Worm (Caenorhabditis elegans): ENCODE measurements around the gene mcm-10.

The mcm-10 gene

DNA sequence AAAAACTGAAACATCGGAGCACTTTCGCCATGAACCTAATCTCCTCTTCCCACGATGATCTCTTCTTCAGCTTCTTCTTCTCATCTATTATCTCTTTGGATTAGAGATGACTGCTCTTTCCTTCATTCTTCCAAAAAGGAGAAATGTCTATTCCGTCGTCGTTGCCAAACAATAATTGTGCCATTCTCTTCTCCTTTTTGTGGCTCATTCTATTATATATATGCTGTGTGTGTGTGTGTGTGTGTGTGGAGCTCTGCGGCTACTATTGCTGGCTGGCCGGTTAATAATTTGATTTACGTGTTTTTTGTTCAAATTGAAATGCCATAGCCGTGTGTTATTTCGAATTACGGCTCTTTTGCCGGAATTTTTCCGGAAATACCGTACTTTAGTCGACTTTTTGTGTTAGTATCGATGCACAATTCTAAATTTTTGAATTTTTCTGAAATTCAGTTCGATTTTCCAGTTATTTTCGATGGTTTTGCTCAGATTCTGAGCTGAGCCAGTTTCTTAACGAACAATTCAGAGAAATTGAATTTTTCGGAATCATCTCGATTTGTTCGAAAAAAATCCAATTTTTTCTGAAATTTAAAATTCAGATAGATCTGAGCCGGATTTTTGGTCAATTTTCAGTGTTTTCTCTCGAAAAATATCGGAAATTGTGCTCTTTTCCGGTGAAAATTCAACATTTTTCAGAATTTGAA is 15.8 kb downstream of the mcm-10 start, which contains the start of gene T28D6.5:
T28D6.5 (plus strand) TSS at position 651 of the 701 bp plus-strand sequence.
- no peak for TF ChIP-seq unc-62 (GFP tag; optimal IDR thresholded peaks at IDR 0.05)

DNA sequence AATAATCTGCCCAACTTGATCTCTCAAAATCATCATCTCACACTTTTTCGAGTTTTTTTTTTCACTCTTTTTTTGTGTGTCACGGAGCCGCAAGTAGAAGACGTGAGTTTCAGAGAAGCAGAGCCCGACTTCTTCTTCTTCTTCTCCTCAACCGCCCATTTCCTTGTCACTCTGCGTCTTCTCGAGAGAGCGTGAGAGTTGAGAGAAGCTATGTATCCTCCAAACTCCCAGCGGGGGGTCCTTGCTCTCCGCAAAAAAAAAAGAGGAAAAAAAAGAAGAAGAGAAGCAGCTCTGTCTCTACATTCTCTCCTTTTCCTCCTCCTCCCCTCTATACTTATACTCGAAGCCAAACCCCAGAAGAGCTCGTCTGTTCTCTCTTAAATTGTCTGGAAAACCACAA is 17.0 kb downstream of the mcm-10 start:
- no peak for TF ChIP-seq unc-62 (GFP tag; optimal IDR thresholded peaks at IDR 0.05)

DNA sequence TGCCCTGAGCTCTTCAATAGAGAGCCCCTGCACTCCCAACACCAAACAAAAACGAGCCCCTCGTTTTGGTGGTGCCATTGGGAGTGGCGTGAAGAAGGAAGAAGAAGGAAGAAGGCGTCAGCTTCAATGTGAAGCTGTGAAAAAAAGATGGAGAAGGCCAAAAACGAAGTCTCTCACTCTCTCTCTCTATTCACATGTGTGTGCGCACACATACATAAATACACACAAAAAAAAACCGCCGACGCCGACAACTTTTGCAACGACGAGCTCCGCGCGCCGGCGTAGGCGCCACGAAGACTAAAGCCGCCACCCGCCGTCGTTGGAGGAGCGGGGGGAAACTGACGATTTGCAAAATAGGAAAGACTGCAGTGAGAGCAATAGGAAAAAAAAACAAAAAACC is 18.7 kb downstream of the mcm-10 start:
- TF ChIP-seq unc-62 (GFP tag; optimal IDR thresholded peaks at IDR 0.05), result no peak

DNA sequence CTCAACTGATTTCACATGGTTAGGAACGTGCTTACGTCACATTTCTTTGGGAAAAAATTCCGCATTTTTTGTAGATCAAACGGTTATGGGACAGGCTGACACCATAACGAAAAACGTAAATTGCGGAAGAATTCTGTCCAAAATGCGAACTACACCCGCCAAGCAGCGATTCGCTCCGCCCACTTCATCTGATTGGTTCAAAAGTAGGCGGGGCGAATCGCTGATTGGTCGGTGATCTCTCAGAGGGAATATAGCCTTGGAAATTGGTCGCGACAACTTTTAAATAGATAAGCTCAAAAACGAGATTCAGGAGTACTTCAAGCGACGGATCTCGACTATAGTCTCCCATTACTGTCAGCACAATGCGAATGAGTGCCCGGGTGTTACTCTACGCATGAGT is 20.3 kb downstream of the mcm-10 start:
- TF ChIP-seq unc-62 (GFP tag; optimal IDR thresholded peaks at IDR 0.05), result no peak

DNA sequence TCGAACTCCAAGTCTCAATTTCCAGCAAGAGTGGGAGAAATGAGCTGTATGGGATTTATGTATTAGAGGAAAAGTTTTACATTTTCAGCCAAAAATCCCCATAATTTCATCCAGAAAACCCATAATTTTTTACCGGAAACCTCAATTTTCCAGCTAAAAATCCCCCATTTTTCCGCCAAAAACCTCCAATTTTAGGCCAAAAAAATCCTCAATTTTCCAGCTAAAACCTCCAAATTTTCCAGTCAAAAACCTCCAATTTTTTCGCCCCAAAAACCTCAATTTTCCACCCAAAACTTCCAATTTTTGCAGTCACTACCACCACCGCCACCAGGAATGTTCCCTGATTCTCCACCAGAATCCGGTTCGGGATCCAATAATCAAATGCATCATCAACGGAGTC is 24.1 kb downstream of the mcm-10 start:
- no peak for TF ChIP-seq unc-62 (GFP tag; optimal IDR thresholded peaks at IDR 0.05)

DNA sequence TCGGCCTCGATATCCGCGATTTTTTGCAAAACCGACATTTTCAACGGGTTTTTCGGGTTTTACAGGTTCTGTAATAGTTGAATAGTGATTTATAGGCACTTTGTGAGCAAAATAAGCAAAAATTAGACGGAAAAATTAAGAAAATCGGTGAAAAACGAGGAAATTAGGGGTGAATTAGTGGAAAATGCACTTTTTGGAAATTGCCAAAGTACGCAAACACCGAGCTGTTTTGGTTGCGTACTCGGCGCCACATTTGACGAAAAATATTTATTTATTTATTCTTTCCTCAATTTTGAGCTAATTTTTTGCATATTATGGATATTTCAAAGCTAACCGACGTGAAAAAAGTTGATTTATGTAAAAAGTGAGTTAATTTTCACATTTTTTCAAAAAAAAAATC is 25.7 kb downstream of the mcm-10 start, which contains the start of the genes T28D6.6 and pen-2:
T28D6.6 (minus strand) TSS at position 68 of the 400 bp plus-strand sequence.
pen-2 (plus strand) TSS at position 282 of the 400 bp plus-strand sequence.
- no peak for TF ChIP-seq unc-62 (GFP tag; optimal IDR thresholded peaks at IDR 0.05)

DNA sequence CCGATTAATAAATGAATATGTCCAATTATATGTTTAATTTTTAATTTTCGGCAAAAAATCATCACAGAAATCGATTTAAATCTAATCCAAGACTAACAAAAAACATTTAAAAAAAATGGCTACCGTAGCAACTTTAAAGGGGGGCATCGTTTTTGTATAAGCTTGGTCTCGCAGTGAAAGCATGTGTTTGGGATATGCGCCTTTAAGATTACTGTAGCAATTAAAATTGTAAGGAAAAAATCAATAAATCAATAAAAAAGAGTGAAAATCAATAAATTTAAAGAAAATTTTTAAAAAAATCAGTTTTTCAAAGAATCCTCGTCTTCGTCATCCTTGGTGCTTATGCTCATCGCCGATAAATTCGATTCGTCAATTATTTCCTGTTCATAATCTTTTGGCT is 26.8 kb downstream of the mcm-10 start:
- no peak for TF ChIP-seq unc-62 (GFP tag; optimal IDR thresholded peaks at IDR 0.05)

DNA sequence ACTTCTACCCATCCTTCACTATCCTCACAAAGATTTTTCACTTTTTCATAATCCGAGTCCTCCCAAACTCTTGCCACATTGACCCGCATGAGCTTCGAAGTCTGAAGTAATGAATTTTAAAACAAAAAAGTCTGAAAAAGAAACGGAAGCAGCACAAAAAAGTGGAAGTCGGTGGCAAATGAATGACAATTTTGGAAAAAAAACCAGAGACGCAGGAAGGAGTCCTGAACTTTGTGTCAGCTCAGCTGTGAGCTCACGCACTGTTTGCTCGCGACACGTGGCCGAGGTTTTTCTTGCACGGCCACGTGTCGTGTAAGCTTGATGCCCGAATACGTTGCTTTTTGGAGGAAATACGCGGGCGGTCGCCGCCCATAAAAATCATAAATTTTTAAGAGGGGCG is 29.0 kb downstream of the mcm-10 start, which contains the start of gene T28D6.7:
T28D6.7 (minus strand) TSS at position 101 of the 400 bp plus-strand sequence.
- no peak for TF ChIP-seq unc-62 (GFP tag; optimal IDR thresholded peaks at IDR 0.05)

DNA sequence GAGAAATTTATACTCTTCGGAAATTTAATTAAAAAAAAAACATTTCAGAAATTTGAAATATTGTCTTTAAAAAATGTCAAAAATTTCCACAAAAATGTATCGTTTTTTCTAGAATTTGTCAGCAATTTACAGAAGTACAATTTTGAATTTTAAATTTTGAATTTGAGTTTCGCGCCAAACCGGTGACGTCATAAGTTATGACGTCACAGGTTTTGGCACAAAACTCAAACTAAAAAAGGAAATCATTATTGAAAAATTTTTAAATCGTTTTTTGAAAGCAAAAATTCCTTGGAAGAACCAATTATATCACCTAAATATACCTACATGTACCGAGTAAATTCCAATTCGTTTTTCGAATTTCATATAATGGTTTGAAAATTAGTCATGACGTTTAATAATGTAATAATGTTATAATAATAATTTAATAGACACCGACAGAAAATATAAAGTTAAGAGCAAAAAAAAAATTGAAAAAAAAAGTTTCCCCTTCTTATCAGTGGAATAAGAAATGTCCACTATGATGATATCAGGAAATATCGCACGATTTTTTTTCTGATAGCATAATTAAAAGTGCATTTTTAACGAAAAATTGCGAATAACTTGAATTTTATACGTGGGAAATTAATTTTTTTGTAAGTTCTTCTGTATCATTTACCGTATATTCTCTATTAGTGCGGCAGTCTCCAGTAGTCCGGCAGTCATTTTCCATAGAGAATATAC is 32.9 kb downstream of the mcm-10 start:
- TF ChIP-seq unc-62 (GFP tag; optimal IDR thresholded peaks at IDR 0.05), result no peak

DNA sequence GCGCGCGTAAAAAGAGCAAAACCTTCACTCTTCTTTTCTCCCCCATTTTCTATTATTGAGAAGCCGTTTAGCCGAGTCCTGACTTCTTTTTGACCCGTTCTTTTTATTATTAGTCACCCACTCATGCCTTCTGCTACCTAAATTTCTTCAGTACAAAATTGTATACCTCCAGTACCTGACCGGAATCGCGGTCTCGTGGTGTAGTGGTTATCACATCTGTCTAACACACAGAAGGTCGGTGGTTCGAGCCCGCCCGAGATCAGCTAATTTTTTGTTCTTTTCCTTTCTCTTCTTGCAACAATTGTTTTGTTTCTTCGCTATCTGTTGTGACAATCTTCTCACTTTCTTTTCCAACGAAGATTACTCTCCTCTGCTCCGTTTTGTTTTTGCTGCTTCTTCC is 35.5 kb downstream of the mcm-10 start:
- no peak for TF ChIP-seq unc-62 (GFP tag; optimal IDR thresholded peaks at IDR 0.05)

DNA sequence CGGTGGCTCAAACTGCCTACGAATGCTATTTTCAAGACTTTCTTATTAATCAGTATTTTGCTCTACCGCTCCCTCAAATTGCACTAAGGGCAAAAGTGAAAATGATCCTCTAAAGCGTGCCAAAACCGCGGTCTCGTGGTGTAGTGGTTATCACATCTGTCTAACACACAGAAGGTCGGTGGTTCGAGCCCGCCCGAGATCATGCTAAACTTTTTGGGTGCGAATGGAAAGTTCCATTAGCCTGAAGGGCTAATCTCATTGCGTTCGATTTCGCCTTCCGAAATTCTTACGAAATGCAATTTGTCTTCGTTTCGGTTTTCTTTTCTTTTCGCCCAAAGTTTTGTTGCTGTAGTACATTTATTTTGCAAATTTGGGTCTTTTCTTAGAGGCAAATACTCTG is 36.1 kb downstream of the mcm-10 start:
- no peak for TF ChIP-seq unc-62 (GFP tag; optimal IDR thresholded peaks at IDR 0.05)

DNA sequence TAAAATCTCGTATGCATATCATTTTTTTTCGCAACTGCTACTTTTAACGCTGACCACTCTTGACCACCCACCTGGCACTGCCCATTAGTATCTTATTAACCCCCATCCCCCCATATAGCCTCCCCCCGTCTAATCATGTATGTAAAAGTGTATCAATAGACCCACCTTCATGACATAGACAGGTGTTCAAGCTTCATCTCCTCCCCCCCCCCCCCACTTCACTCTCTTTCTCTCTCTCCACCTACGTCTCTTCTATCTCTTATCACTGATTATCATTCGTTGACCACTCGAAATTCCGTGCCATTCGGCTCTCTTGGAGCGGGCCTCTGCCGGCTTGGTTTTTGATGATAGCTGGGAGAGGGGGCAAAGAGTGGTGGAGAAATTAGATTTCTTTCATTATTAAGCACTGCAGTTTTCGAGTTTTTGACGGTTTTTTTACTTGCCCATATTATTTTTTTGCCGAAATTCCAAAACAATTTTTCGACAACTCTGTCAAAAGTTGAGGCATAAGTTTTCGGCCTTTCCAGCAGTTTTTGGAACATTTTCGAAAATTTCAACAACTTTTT is 38.5 kb downstream of the mcm-10 start:
- TF ChIP-seq unc-62 (GFP tag; optimal IDR thresholded peaks at IDR 0.05), result no peak

DNA sequence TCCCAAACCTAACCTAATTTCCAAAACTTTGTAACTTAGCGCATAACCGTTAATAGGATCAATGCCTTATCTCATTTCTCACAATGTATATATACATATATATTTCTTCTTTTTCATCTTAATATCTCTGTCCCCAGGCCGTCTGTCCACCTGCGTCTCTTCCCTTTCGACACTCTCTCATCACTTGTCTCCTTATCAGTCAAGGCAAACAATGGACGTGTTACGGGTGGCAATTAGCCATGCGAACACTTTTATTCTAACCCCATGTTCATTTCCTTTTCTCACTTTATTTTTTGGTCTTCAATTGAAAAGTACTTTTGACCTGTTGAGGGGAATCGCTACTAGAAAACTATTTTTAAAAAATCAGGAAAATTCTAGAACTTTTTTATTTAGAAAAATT is 40.0 kb downstream of the mcm-10 start:
- TF ChIP-seq unc-62 (GFP tag; optimal IDR thresholded peaks at IDR 0.05), result no peak

DNA sequence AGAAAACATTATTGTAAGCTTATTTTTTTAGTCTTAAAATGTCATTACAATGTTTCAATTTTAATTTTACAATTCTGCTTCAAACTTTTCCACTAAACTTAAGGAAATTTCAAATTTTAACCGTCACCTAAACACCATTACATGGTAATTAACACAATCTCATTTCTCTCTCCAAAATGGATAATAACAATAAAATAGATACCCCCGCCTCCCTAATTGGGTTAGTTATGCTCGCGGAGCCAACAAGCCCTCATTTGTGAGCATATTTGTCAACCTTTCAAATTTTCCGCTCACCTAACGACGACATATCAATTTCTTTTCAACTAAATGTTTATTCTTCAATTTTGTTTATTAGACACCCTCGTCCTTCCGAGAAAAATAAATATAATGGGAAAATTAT is 40.9 kb downstream of the mcm-10 start:
- no peak for TF ChIP-seq unc-62 (GFP tag; optimal IDR thresholded peaks at IDR 0.05)

DNA sequence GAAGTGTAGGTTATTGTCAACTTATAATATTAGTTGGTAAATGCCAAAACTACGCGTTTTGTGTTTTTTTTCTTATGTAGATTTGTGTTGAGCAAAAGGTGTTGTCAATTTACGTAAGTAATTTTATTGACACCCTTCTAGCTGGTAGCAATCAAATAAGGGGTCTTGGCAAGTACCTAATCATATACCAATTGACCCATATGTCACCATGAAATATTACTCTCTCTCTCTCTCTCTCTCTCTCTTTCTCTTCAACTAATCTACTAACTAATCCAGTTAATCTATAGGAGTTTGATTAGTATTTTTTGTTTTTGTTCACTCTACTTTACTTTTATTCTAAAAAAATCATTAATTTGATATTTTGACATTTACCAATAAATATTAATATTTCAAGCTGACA is 42.1 kb downstream of the mcm-10 start:
- TF ChIP-seq unc-62 (GFP tag; optimal IDR thresholded peaks at IDR 0.05), result no peak

DNA sequence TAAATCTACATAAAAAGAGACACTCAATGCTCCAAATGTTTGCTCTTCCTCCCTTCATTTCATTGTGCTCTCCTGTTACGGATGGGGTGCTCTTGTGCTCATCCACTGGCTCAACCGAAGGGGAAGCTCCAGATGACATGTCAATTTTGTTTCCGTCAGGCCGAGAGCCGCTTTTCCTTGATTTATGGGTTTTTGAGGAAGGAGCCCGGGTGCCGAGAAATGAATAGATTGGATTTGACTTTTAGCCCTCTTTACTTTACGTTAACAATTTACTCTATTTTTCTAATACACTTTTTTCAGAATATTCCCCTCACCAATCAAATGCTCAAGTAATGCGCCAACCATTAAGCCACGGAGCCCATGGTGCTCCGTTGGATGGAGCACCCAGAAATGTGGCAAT is 42.8 kb downstream of the mcm-10 start, which contains the start of gene T28D6.4:
T28D6.4 (plus strand) TSS at position 301 of the 400 bp plus-strand sequence.
- TF ChIP-seq unc-62 (GFP tag; optimal IDR thresholded peaks at IDR 0.05), result no peak

DNA sequence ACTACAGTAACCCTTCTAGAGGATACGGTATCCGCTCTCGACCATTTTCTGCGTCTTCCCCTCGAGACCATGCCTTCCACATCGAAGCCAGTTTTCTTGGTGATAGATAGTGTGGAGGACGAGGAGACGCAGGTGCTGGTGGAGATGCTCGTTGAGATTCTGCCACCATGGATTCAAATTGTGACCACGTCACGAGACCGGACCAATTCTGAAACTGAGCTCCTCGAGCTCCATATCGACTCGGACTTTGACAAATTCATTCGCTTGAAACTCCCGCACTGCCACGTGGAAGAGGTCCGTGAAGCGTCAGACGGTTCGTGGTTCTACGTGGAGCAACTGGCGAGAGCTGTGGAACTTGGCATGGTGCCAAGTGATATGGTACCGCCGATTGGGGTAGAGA is 44.0 kb downstream of the mcm-10 start:
- TF ChIP-seq unc-62 (GFP tag; optimal IDR thresholded peaks at IDR 0.05), result no peak
